Fruit fly (Drosophila melanogaster): Measurements from ENCODE around the gene Polr2M.

DNA sequence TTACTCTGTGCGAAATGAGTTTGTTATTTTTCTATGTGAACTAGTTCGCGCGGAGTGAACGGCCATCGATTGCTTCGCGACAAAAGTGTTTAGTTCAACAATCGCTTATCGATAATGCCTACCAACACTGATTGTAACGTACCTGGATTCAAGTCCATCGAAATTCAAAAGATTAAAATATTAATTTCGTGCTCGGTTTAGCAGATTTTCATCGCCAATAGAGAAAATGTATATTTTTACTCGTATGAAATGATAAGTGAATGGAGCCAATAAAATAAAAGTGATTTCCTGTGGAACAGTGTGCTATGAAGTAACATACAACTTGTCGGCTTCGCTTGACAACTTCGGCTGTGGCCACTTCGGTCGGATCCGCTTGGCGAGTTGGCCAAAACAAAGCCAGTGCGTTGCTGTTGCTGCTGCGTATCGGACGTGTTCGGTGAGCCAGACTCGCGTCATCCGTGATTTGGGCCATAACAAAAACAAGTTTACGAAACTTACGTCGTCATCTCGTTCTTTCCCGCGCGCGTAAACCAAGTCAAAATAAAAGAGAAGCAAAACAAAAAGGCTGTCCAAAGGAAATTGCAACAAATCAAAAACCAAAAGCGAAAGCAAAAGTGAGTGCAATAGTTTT is 48.9 kb upstream of the Polr2M start, which contains the start of the genes CG5555 and myd:
- peak; percentile 17 for TF ChIP-seq Lpt (GFP tag; optimal IDR thresholded peaks at IDR 0.05)
- peak; percentile 68 for TF ChIP-seq Sox102F (GFP tag; optimal IDR thresholded peaks at IDR 0.05)
- TF ChIP-seq CG6792 (GFP tag; optimal IDR thresholded peaks at IDR 0.05), result peak; percentile 51
- TF ChIP-seq CG16779 (tag; optimal IDR thresholded peaks at IDR 0.05), result no peak
- peak; percentile 62 for TF ChIP-seq Met (GFP tag; optimal IDR thresholded peaks at IDR 0.05)
